Worm (Caenorhabditis elegans) whole organism, L4/young adult: ENCODE results near the gene nemt-1.

Experiments used
- W03F9.2 ChIP-seq: fragments of 150-350 bp; optimal IDR thresholded peaks from 2 replicates; lab custom pipeline; 2014; ENCODE audit warnings: missing biosample characterization, missing genetic modification characterization
- dao-5 ChIP-seq: sonication (generic microtip); optimal IDR thresholded peaks from 2 replicates; lab custom pipeline; 2016; ENCODE audit warnings: missing genotype, missing genetic modification characterization, moderate library complexity, missing compliant biosample characterization
- him-1 ChIP-seq: sonication (generic microtip); optimal IDR thresholded peaks from 2 replicates; lab custom pipeline; 2016; ENCODE audit warnings: missing genotype, missing genetic modification reagents, missing genetic modification characterization, missing compliant biosample characterization

DNA sequence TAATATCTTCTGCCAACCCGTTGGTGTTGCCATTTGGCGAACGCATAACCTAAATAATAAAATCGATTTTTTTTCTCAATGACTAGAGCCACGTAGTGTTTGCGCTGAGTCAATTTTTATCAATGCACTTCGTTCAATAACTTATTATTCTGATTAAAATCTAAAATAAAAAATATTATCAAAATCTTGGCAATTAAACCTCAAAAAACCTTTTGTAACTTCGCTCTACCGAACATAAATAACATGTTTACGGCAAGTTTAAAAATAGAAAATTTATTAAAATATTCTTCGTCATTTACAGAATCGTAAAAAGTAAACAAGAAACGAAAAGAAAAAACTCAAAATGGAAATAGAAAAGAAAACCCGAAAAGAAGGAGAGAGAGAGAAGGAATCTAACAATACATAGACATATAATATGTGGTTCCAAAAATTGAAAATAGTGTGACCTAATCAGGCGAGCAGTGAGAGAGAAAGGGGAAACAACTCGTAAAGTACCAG is 23.9 kb upstream of the nemt-1 start, which contains the start of gene pigc-1:
- TF ChIP-seq W03F9.2 (peak; percentile 1), dao-5 (tag; lab: Kevin White, UChicago) (no peak), him-1 (no peak)
